Worm (Caenorhabditis elegans) whole organism, late embryonic: ENCODE data around the gene unc-18.

Experiments
- C08G9.2 ChIP-seq: sonication (generic microtip); optimal IDR thresholded peaks from 2 replicates; lab custom pipeline; 2016; ENCODE audit warnings: mild to moderate bottlenecking, missing genetic modification characterization, moderate library complexity, missing compliant biosample characterization
- K02D7.2 ChIP-seq: sonication (generic microtip); optimal IDR thresholded peaks from 2 replicates; lab custom pipeline; 2017; ENCODE audit warnings: mild to moderate bottlenecking, missing genetic modification characterization, missing compliant biosample characterization
- K09A11.1 ChIP-seq: sonication (generic microtip); optimal IDR thresholded peaks from 2 replicates; lab custom pipeline; 2017; ENCODE audit warnings: antibody characterized with exemption, mild to moderate bottlenecking, missing genetic modification characterization, missing compliant biosample characterization; ENCODE audit not compliant: insufficient read depth
- ceh-14 ChIP-seq: sonication (generic microtip); optimal IDR thresholded peaks from 2 replicates; lab custom pipeline; 2016; ENCODE audit warnings: missing genotype, missing genetic modification characterization, missing compliant biosample characterization
- ceh-18 ChIP-seq: sonication (generic microtip); optimal IDR thresholded peaks from 2 replicates; lab custom pipeline; 2016; ENCODE audit warnings: missing genetic modification characterization, missing compliant biosample characterization
- ceh-19 ChIP-seq: fragments of 200-800 bp; sonication (Bioruptor generic); optimal IDR thresholded peaks from 2 replicates; lab custom pipeline; 2018; ENCODE audit warnings: mild to moderate bottlenecking, missing genetic modification characterization, missing compliant biosample characterization
- ceh-2 ChIP-seq: sonication (generic microtip); optimal IDR thresholded peaks from 2 replicates; lab custom pipeline; 2016; ENCODE audit warnings: missing genotype, missing genetic modification characterization, missing compliant biosample characterization
- ceh-30 ChIP-seq: fragments of 150-350 bp; optimal IDR thresholded peaks from 2 replicates; lab custom pipeline; 2014; ENCODE audit warnings: missing biosample characterization, missing genetic modification characterization
- ceh-31 ChIP-seq: sonication (generic microtip); optimal IDR thresholded peaks from 2 replicates; lab custom pipeline; 2016; ENCODE audit warnings: missing genetic modification characterization, missing compliant biosample characterization
- ceh-48 ChIP-seq: sonication (generic microtip); optimal IDR thresholded peaks from 2 replicates; lab custom pipeline; 2016; ENCODE audit warnings: missing genetic modification characterization, inconsistent platforms, missing compliant biosample characterization
- ceh-6 ChIP-seq: fragments of 200-800 bp; sonication (Bioruptor generic); optimal IDR thresholded peaks from 2 replicates; lab custom pipeline; 2018; ENCODE audit warnings: mild to moderate bottlenecking, missing genetic modification characterization, missing compliant biosample characterization
- dmd-4 ChIP-seq: sonication (generic microtip); optimal IDR thresholded peaks from 2 replicates; lab custom pipeline; 2016; ENCODE audit warnings: borderline replicate concordance, missing genetic modification characterization, missing compliant biosample characterization
- dve-1 ChIP-seq: sonication (generic microtip); optimal IDR thresholded peaks from 2 replicates; lab custom pipeline; 2017; ENCODE audit warnings: antibody characterized with exemption, mild to moderate bottlenecking, missing genetic modification characterization, missing compliant biosample characterization
- elt-2 ChIP-seq: sonication (generic microtip); optimal IDR thresholded peaks from 2 replicates; lab custom pipeline; 2016; ENCODE audit warnings: missing genetic modification reagents, missing genetic modification characterization, missing compliant biosample characterization
- elt-4 ChIP-seq: sonication (generic microtip); optimal IDR thresholded peaks from 2 replicates; lab custom pipeline; 2016; ENCODE audit warnings: missing genetic modification characterization, missing compliant biosample characterization
- ets-4 ChIP-seq: sonication (generic microtip); optimal IDR thresholded peaks from 2 replicates; lab custom pipeline; 2016; ENCODE audit warnings: missing genetic modification characterization, missing compliant biosample characterization
- eyg-1 ChIP-seq: sonication (generic microtip); optimal IDR thresholded peaks from 2 replicates; lab custom pipeline; 2016; ENCODE audit warnings: missing genotype, missing genetic modification characterization, missing compliant biosample characterization
- fax-1 ChIP-seq: sonication (generic microtip); optimal IDR thresholded peaks from 2 replicates; lab custom pipeline; 2016; ENCODE audit warnings: missing genotype, missing genetic modification characterization, missing compliant biosample characterization
- fkh-6 ChIP-seq: sonication (generic microtip); optimal IDR thresholded peaks from 2 replicates; lab custom pipeline; 2016; ENCODE audit warnings: missing genetic modification characterization, missing compliant biosample characterization
- gmeb-2 ChIP-seq: sonication (generic microtip); optimal IDR thresholded peaks from 2 replicates; lab custom pipeline; 2016; ENCODE audit warnings: missing genetic modification characterization, inconsistent platforms, missing compliant biosample characterization
- hlh-13 ChIP-seq: fragments of 200-800 bp; sonication (Bioruptor generic); optimal IDR thresholded peaks from 2 replicates; lab custom pipeline; 2018; ENCODE audit warnings: mild to moderate bottlenecking, missing genetic modification characterization, missing compliant biosample characterization
- hlh-15 ChIP-seq: sonication (generic microtip); optimal IDR thresholded peaks from 2 replicates; lab custom pipeline; 2016; ENCODE audit warnings: missing genetic modification characterization, missing compliant biosample characterization
- hlh-30 ChIP-seq: sonication (generic microtip); optimal IDR thresholded peaks from 2 replicates; lab custom pipeline; 2017; ENCODE audit warnings: antibody characterized with exemption, missing genetic modification characterization, missing compliant biosample characterization; ENCODE audit not compliant: insufficient read depth
- hlh-8 ChIP-seq: sonication (generic microtip); optimal IDR thresholded peaks from 2 replicates; lab custom pipeline; 2016; ENCODE audit warnings: missing genotype, missing genetic modification characterization, missing compliant biosample characterization
- mec-3 ChIP-seq: sonication (generic microtip); optimal IDR thresholded peaks from 2 replicates; lab custom pipeline; 2016; ENCODE audit warnings: borderline replicate concordance, missing genetic modification characterization, missing compliant biosample characterization
- nfya-1 ChIP-seq: sonication (generic microtip); optimal IDR thresholded peaks from 2 replicates; lab custom pipeline; 2017; ENCODE audit warnings: missing genetic modification characterization, mild to moderate bottlenecking, missing compliant biosample characterization, antibody characterized with exemption, moderate library complexity
- nhr-11 ChIP-seq: fragments of 150-350 bp; optimal IDR thresholded peaks from 2 replicates; lab custom pipeline; 2014; ENCODE audit warnings: missing biosample characterization, missing genetic modification characterization
- nhr-232 ChIP-seq: sonication (generic microtip); optimal IDR thresholded peaks from 2 replicates; lab custom pipeline; 2016; ENCODE audit warnings: missing genetic modification characterization, missing compliant biosample characterization
- npax-4 ChIP-seq: sonication (generic microtip); optimal IDR thresholded peaks from 2 replicates; lab custom pipeline; 2016; ENCODE audit warnings: missing genetic modification characterization, missing compliant biosample characterization
- pag-3 ChIP-seq: sonication (generic microtip); optimal IDR thresholded peaks from 2 replicates; lab custom pipeline; 2016; ENCODE audit warnings: missing compliant biosample characterization, missing genetic modification characterization, borderline replicate concordance
- pax-1 ChIP-seq: fragments of 150-350 bp; optimal IDR thresholded peaks from 2 replicates; lab custom pipeline; 2014; ENCODE audit warnings: missing biosample characterization, missing genetic modification characterization
- pha-2 ChIP-seq: sonication (generic microtip); optimal IDR thresholded peaks from 2 replicates; lab custom pipeline; 2017; ENCODE audit warnings: mild to moderate bottlenecking, missing genetic modification characterization, missing compliant biosample characterization
- pqm-1 ChIP-seq: sonication (generic microtip); optimal IDR thresholded peaks from 2 replicates; lab custom pipeline; 2016; ENCODE audit warnings: missing genetic modification characterization, missing compliant biosample characterization
- ref-2 ChIP-seq: sonication (generic microtip); optimal IDR thresholded peaks from 2 replicates; lab custom pipeline; 2016; ENCODE audit warnings: missing genetic modification characterization, missing compliant biosample characterization
- rnt-1 ChIP-seq: sonication (generic microtip); optimal IDR thresholded peaks from 2 replicates; lab custom pipeline; 2016; ENCODE audit warnings: missing genetic modification characterization, missing compliant biosample characterization
- sdc-2 ChIP-seq: sonication (generic microtip); optimal IDR thresholded peaks from 2 replicates; lab custom pipeline; 2016; ENCODE audit warnings: missing genotype, missing genetic modification characterization, missing compliant biosample characterization
- sox-2 ChIP-seq: fragments of 200-800 bp; sonication (Bioruptor generic); IDR thresholded peaks from 2 replicates; pipeline ENCODE4 v1.3.6; 2022; ENCODE audit warnings: missing genetic modification reagents, missing genetic modification characterization, missing compliant biosample characterization
- sox-4 ChIP-seq: sonication (generic microtip); optimal IDR thresholded peaks from 2 replicates; lab custom pipeline; 2017; ENCODE audit warnings: mild to moderate bottlenecking, missing genetic modification characterization, inconsistent platforms, missing compliant biosample characterization
- tbx-2 ChIP-seq: sonication (generic microtip); optimal IDR thresholded peaks from 2 replicates; lab custom pipeline; 2016; ENCODE audit warnings: missing genetic modification characterization, missing compliant biosample characterization
- unc-3 ChIP-seq, 2 experiments: fragments of 200-800 bp in 1 of 2; sonication (Bioruptor generic) in 1 of 2; sonication (generic microtip) in 1 of 2; conservative IDR thresholded peaks in 1 of 2; optimal IDR thresholded peaks in 1 of 2; 2 replicates each; pipeline versions ENCODE4 v1.3.6 to Lab custom; 2016 to 2022; ENCODE audit warnings: missing compliant biosample characterization in 2 of 2, missing genetic modification characterization in 2 of 2, missing genetic modification reagents in 1 of 2
- unc-42 ChIP-seq: sonication (generic microtip); optimal IDR thresholded peaks from 2 replicates; lab custom pipeline; 2016; ENCODE audit warnings: missing genotype, missing genetic modification characterization, missing compliant biosample characterization
- unc-55 ChIP-seq: sonication (generic microtip); optimal IDR thresholded peaks from 2 replicates; lab custom pipeline; 2017; ENCODE audit warnings: missing biosample characterization, missing genetic modification reagents, missing genetic modification characterization
- ztf-16 ChIP-seq: sonication (generic microtip); optimal IDR thresholded peaks from 2 replicates; lab custom pipeline; 2017; ENCODE audit warnings: missing genetic modification characterization, missing compliant biosample characterization

The unc-18 gene

DNA sequence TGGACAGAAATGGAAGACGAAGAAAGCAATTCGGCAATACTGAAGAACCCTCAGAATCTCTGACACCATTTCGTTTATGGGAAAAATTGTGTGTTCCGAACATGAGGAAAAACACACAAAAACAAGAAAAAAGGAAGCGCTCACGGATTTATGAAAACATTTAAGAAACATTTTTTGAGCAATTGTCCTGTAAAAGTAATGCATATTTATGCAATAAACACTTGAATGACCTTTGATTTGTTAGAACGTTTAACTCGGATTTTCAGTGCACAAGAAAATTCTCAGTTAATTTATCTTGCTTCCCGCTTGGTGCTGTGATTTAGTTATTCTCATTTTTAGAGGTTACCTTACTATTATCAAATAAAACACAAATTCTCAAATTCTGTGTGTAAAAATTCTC lies 21.2 kb downstream of the unc-18 start:
- TF ChIP-seq nfya-1 (tag; lab: Kevin White, UChicago) (no peak), dmd-4 (tag; lab: Kevin White, UChicago) (no peak), rnt-1 (tag; lab: Kevin White, UChicago) (no peak), pag-3 (no peak), ceh-6 (GFP tag; lab: Kevin White, UChicago) (no peak), elt-2 (tag; lab: Kevin White, UChicago) (no peak), mec-3 (tag; lab: Kevin White, UChicago) (no peak), ref-2 (no peak), fkh-6 (no peak), ceh-18 (no peak), ets-4 (no peak)

DNA sequence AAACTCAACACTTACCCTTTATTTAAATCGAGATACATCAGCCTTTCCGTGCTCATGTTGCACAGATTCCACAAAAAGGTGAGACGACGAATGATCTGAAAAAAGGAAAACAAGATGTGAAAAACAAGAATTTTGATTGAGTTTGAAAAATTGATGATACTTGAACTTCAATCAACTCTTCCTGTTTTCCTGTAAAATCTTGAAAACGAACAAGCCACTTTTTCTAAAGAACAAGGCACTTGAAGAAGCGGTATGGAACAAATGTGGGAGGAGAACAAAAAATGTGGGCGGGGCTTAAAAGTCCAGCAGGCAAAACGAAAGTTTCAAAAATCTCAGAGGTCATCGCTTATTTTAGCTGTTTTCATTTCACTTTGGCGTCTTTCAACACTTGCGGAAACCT lies 24.3 kb downstream of the unc-18 start, which contains the start of gene kvs-1:
Gene kvs-1 (minus strand): TSS at position 101 of the 400 bp plus-strand sequence.
- TF ChIP-seq sox-4 (tag; lab: Kevin White, UChicago) (no peak), tbx-2 (tag; lab: Kevin White, UChicago) (no peak)

DNA sequence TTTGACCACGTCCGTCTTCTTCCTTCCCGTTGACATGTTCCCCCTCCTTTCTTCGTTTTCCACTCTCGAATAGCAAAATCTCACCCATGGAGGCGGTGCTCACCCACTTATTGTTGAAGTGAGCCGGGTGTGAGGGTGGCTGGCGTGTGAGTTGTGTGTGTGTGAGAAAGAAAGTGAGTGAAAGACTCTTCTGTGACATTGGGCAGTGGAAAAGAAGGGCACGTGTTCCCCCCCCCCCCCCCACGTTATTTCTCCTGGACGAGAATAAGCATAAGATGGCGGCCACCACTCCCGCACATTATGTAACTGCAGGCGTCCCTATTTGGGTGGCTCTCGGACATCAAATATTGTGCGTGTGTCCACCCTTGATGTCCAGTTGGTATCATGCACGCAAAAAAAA lies 27.5 kb downstream of the unc-18 start:
- TF ChIP-seq ceh-19 (GFP tag; lab: Kevin White, UChicago): peak; percentile 75
- 0 out of 2 replicates have a peak, but pooled peaks have one; percentile 6 for TF ChIP-seq sox-2 (GFP tag; lab: Robert Waterston, UW)
- no peak for TF ChIP-seq ceh-48 (tag; lab: Kevin White, UChicago)

DNA sequence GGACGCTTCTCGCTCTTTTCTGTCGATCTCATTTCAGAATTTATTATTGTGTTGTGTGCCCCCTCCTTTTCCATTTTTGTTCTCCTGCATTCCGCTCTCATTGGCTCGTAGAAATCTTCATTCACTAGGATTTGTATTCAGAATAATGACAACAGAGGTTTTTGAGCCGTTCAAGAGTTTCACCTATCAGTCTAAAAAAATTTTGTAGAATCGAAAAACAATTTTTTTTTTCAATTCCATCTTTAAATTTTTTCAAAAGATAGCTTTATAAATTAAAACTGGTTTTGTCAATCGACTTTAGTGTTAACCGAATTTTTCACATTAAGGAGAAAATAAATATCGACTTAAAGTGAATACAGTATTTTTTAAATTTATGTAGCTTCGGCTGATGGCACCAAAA lies 27.9 kb downstream of the unc-18 start, which contains the start of gene K09F5.4:
Gene K09F5.4 (minus strand): TSS at position 101 of the 400 bp plus-strand sequence.
- TF ChIP-seq fkh-6 (no peak), hlh-30 (no peak), pha-2 (no peak), hlh-13 (no peak), npax-4 (no peak), nhr-232 (no peak), hlh-8 (tag; lab: Kevin White, UChicago) (no peak), C08G9.2 (tag; lab: Kevin White, UChicago) (no peak), hlh-15 (tag; lab: Kevin White, UChicago) (no peak), pqm-1 (tag; lab: Kevin White, UChicago) (no peak), fax-1 (tag; lab: Kevin White, UChicago) (no peak), gmeb-2 (no peak), nhr-11 (tag; lab: Kevin White, UChicago) (no peak), unc-3 (GFP tag; conservative IDR thresholded peaks at IDR 0.05; lab: Robert Waterston, UW) (no peak), unc-3 (tag; optimal IDR thresholded peaks at IDR 0.05; lab: Kevin White, UChicago) (no peak)

DNA sequence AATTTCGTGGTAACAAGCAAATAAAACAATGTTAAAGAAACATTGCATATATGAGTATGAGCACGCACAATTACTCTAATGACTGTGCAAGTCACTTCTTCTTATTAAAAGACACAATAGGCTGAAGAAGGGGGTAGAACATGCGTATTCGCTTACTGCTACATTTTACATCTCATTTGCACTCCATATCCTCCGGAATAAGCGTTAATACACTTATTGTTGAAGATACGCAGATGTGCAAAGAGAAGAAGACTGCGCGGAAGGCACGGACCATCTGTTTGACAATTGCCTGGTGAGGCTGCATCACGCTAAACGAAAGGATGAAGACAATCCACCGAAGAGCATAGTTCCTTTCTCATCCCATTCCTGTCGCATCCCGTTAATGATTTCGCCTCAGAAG lies 30.2 kb downstream of the unc-18 start:
- TF ChIP-seq unc-42 (tag; lab: Kevin White, UChicago) (peak; percentile 97), nfya-1 (tag; lab: Kevin White, UChicago) (peak; percentile 24), ceh-30 (tag; lab: Kevin White, UChicago) (no peak), C08G9.2 (tag; lab: Kevin White, UChicago) (no peak), K09A11.1 (tag; lab: Kevin White, UChicago) (no peak), K02D7.2 (tag; lab: Kevin White, UChicago) (no peak), ceh-31 (tag; lab: Kevin White, UChicago) (peak; percentile 58), pax-1 (no peak), tbx-2 (tag; lab: Kevin White, UChicago) (peak; percentile 47), sdc-2 (tag; lab: Kevin White, UChicago) (peak; percentile 0), fax-1 (tag; lab: Kevin White, UChicago) (no peak), dve-1 (tag; lab: Kevin White, UChicago) (no peak), unc-55 (GFP tag; lab: Kevin White, UChicago) (peak; percentile 43), ceh-18 (no peak), ztf-16 (tag; lab: Kevin White, UChicago) (no peak), elt-4 (tag; lab: Kevin White, UChicago) (no peak), ref-2 (peak; percentile 46), nhr-232 (no peak), rnt-1 (tag; lab: Kevin White, UChicago) (no peak), ceh-2 (tag; lab: Kevin White, UChicago) (no peak), ceh-14 (tag; lab: Kevin White, UChicago) (peak; percentile 71), eyg-1 (tag; lab: Kevin White, UChicago) (no peak), gmeb-2 (no peak)
